Worm (Caenorhabditis elegans): ENCODE measurements around the gene F27B3.6.

F27B3.6 gene

ce11 chrIII:6578505-6578904, at the start of gene F27B3.6:
F27B3.6 (minus strand) TSS chrIII:6578605.
- TF ChIP-seq him-1 (tag; optimal IDR thresholded peaks at IDR 0.05) (no peak), W03F9.2 (tag; optimal IDR thresholded peaks at IDR 0.05) (no peak)

- TF ChIP-seq W03F9.2 (tag; optimal IDR thresholded peaks at IDR 0.05) = peak; percentile 63
- no peak for TF ChIP-seq him-1 (tag; optimal IDR thresholded peaks at IDR 0.05)
Measured at ce11 chrIII:6625317-6625716, 46.9 kb upstream of the F27B3.6 start.

ce11 chrIII:6624872-6625271, 46.5 kb upstream of the F27B3.6 start, which contains the start of gene copd-1:
copd-1 (minus strand) TSS chrIII:6624972.
- TF ChIP-seq W03F9.2 (tag; optimal IDR thresholded peaks at IDR 0.05) (no peak), dao-5 (tag; optimal IDR thresholded peaks at IDR 0.05) (no peak)

- TF ChIP-seq W03F9.2 (tag; optimal IDR thresholded peaks at IDR 0.05) (no peak), him-1 (tag; optimal IDR thresholded peaks at IDR 0.05) (no peak), dao-5 (tag; optimal IDR thresholded peaks at IDR 0.05) (no peak)
Measured at ce11 chrIII:6619952-6620351, 41.5 kb upstream of the F27B3.6 start, which contains the start of gene C13B9.2. C13B9.2 (plus strand) TSS chrIII:6620252.

ce11 chrIII:6615064-6615463, 36.7 kb upstream of the F27B3.6 start, which contains the start of gene cmtr-2:
cmtr-2 (plus strand) TSS chrIII:6615414.
- TF ChIP-seq W03F9.2 (tag; optimal IDR thresholded peaks at IDR 0.05) (no peak), him-1 (tag; optimal IDR thresholded peaks at IDR 0.05) (no peak), dao-5 (tag; optimal IDR thresholded peaks at IDR 0.05) (no peak)

- no peak for TF ChIP-seq dao-5 (tag; optimal IDR thresholded peaks at IDR 0.05)
- TF ChIP-seq W03F9.2 (tag; optimal IDR thresholded peaks at IDR 0.05) = no peak
- TF ChIP-seq him-1 (tag; optimal IDR thresholded peaks at IDR 0.05) = no peak
Measured at ce11 chrIII:6612282-6612681, 33.9 kb upstream of the F27B3.6 start, which contains the start of gene ctsa-4.2. ctsa-4.2 (plus strand) TSS chrIII:6612528.

ce11 chrIII:6610522-6610921, 32.1 kb upstream of the F27B3.6 start, which contains the start of gene srh-40:
srh-40 (plus strand) TSS chrIII:6610822.
- TF ChIP-seq him-1 (tag; optimal IDR thresholded peaks at IDR 0.05) (no peak), W03F9.2 (tag; optimal IDR thresholded peaks at IDR 0.05) (no peak), dao-5 (tag; optimal IDR thresholded peaks at IDR 0.05) (no peak)

ce11 chrIII:6608101-6608672, 29.8 kb upstream of the F27B3.6 start, which contains the start of the genes mdh-2 and F20H11.4:
mdh-2 (minus strand) TSS chrIII:6608106.
F20H11.4 (plus strand) TSS chrIII:6608622.
- TF ChIP-seq W03F9.2 (tag; optimal IDR thresholded peaks at IDR 0.05) (peak; percentile 85), dao-5 (tag; optimal IDR thresholded peaks at IDR 0.05) (no peak), him-1 (tag; optimal IDR thresholded peaks at IDR 0.05) (peak; percentile 5)

ce11 chrIII:6607646-6608045, 29.2 kb upstream of the F27B3.6 start:
- TF ChIP-seq W03F9.2 (tag; optimal IDR thresholded peaks at IDR 0.05) = no peak
- TF ChIP-seq him-1 (tag; optimal IDR thresholded peaks at IDR 0.05) = no peak
- TF ChIP-seq dao-5 (tag; optimal IDR thresholded peaks at IDR 0.05) = no peak

ce11 chrIII:6607067-6607466, 28.7 kb upstream of the F27B3.6 start:
- TF ChIP-seq him-1 (tag; optimal IDR thresholded peaks at IDR 0.05) (no peak), W03F9.2 (tag; optimal IDR thresholded peaks at IDR 0.05) (no peak), dao-5 (tag; optimal IDR thresholded peaks at IDR 0.05) (no peak)

ce11 chrIII:6606641-6607040, 28.2 kb upstream of the F27B3.6 start:
- TF ChIP-seq him-1 (tag; optimal IDR thresholded peaks at IDR 0.05) (no peak), dao-5 (tag; optimal IDR thresholded peaks at IDR 0.05) (no peak), W03F9.2 (tag; optimal IDR thresholded peaks at IDR 0.05) (no peak)

ce11 chrIII:6606022-6606467, 27.6 kb upstream of the F27B3.6 start:
- TF ChIP-seq dao-5 (tag; optimal IDR thresholded peaks at IDR 0.05) (peak; percentile 52), him-1 (tag; optimal IDR thresholded peaks at IDR 0.05) (peak; percentile 60), W03F9.2 (tag; optimal IDR thresholded peaks at IDR 0.05) (peak; percentile 79)

ce11 chrIII:6605442-6605992, 27.1 kb upstream of the F27B3.6 start:
- no peak for TF ChIP-seq dao-5 (tag; optimal IDR thresholded peaks at IDR 0.05)
- no peak for TF ChIP-seq W03F9.2 (tag; optimal IDR thresholded peaks at IDR 0.05)
- TF ChIP-seq him-1 (tag; optimal IDR thresholded peaks at IDR 0.05) = no peak

- TF ChIP-seq him-1 (tag; optimal IDR thresholded peaks at IDR 0.05) (no peak), dao-5 (tag; optimal IDR thresholded peaks at IDR 0.05) (no peak), W03F9.2 (tag; optimal IDR thresholded peaks at IDR 0.05) (no peak)
Measured at ce11 chrIII:6604317-6604716, 25.9 kb upstream of the F27B3.6 start.

Measured in whole organism, L4/young adult.